Worm (Caenorhabditis elegans) whole organism, young adult: ENCODE data around the gene C05D11.5.
A peak's percentile ranks its signal among the peaks of the same experiment; 100 is the strongest.

Source experiments
- B0035.1 ChIP-seq: sonication (generic microtip); optimal IDR thresholded peaks from 2 replicates; lab custom pipeline; 2016; ENCODE audit warnings: missing genetic modification characterization, mild to moderate bottlenecking, missing compliant biosample characterization, missing genotype, missing genetic modification reagents
- C06A6.2 ChIP-seq: fragments of 200-800 bp; sonication (Bioruptor generic); conservative IDR thresholded peaks from 2 replicates; pipeline ENCODE4 v1.3.6; 2022; ENCODE audit warnings: missing genetic modification characterization, missing compliant biosample characterization
- D2030.7 ChIP-seq: fragments of 200-800 bp; sonication (Bioruptor generic); IDR thresholded peaks from 2 replicates; pipeline ENCODE4 v1.3.6; 2022; ENCODE audit warnings: missing genetic modification reagents, missing genetic modification characterization, missing compliant biosample characterization
- F23B12.7 ChIP-seq: sonication (generic microtip); optimal IDR thresholded peaks from 2 replicates; lab custom pipeline; 2017; ENCODE audit warnings: missing genetic modification characterization, mild to moderate bottlenecking, missing compliant biosample characterization, antibody characterized with exemption, moderate library complexity; ENCODE audit not compliant: insufficient read depth
- F39B2.1 ChIP-seq: fragments of 200-800 bp; sonication (Bioruptor generic); IDR thresholded peaks from 2 replicates; pipeline ENCODE4 v1.3.6; 2022; ENCODE audit warnings: missing genetic modification reagents, missing genetic modification characterization, missing compliant biosample characterization
- F49E8.2 ChIP-seq: sonication (generic microtip); optimal IDR thresholded peaks from 3 replicates; lab custom pipeline; 2017; ENCODE audit warnings: missing genetic modification characterization, mild to moderate bottlenecking, missing compliant biosample characterization, antibody characterized with exemption, moderate library complexity; ENCODE audit not compliant: insufficient read depth
- F52B5.7 ChIP-seq: sonication (generic microtip); optimal IDR thresholded peaks from 2 replicates; lab custom pipeline; 2016; ENCODE audit warnings: mild to moderate bottlenecking, missing genetic modification characterization, missing compliant biosample characterization
- Y53G8AR.9 ChIP-seq: fragments of 200-800 bp; sonication (Bioruptor generic); conservative IDR thresholded peaks from 2 replicates; pipeline ENCODE4 v1.3.6; 2022; ENCODE audit warnings: missing genetic modification reagents, missing genetic modification characterization, missing compliant biosample characterization
- ZK185.1 ChIP-seq: sonication (generic microtip); optimal IDR thresholded peaks from 2 replicates; lab custom pipeline; 2016; ENCODE audit warnings: mild to moderate bottlenecking, missing genetic modification characterization, missing compliant biosample characterization; ENCODE audit not compliant: poor library complexity, severe bottlenecking
- akir-1 ChIP-seq: fragments of 200-800 bp; sonication (Bioruptor generic); optimal IDR thresholded peaks from 2 replicates; lab custom pipeline; 2018; ENCODE audit warnings: mild to moderate bottlenecking, missing genetic modification characterization, moderate library complexity, missing compliant biosample characterization
- ama-1 ChIP-seq, 3 experiments: fragments of 150-350 bp in 1 of 3; sonication (generic microtip) in 2 of 3; optimal IDR thresholded peaks; 2 replicates each; lab custom pipeline; 2014 to 2018; ENCODE audit warnings: missing biosample characterization in 2 of 3, missing genetic modification characterization in 2 of 3, missing genetic modification reagents in 2 of 3
- attf-3 ChIP-seq: fragments of 200-800 bp; sonication (Bioruptor generic); conservative IDR thresholded peaks from 2 replicates; pipeline ENCODE4 v1.3.6; 2022; ENCODE audit warnings: missing genetic modification reagents, missing genetic modification characterization, missing compliant biosample characterization
- cebp-1 ChIP-seq, 2 experiments: fragments of 200-800 bp in 1 of 2; sonication (Bioruptor generic) in 1 of 2; sonication (generic microtip) in 1 of 2; IDR thresholded peaks in 1 of 2; optimal IDR thresholded peaks in 1 of 2; 2 replicates each; pipeline versions ENCODE4 v1.3.6 to Lab custom; 2017 to 2022; ENCODE audit warnings: missing compliant biosample characterization in 2 of 2, missing genetic modification characterization in 2 of 2, mild to moderate bottlenecking in 1 of 2, missing genetic modification reagents in 1 of 2, moderate library complexity in 1 of 2
- ceh-58 ChIP-seq: fragments of 200-800 bp; sonication (Bioruptor generic); IDR thresholded peaks from 2 replicates; pipeline ENCODE4 v1.3.6; 2022; ENCODE audit warnings: missing genetic modification characterization, missing compliant biosample characterization
- ceh-79 ChIP-seq: sonication (generic microtip); optimal IDR thresholded peaks from 2 replicates; lab custom pipeline; 2017; ENCODE audit warnings: mild to moderate bottlenecking, missing genetic modification characterization, missing compliant biosample characterization
- ceh-91 ChIP-seq: fragments of 200-800 bp; sonication (Bioruptor generic); IDR thresholded peaks from 2 replicates; pipeline ENCODE4 v1.3.6; 2022; ENCODE audit warnings: missing genetic modification reagents, missing genetic modification characterization, missing compliant biosample characterization
- die-1 ChIP-seq: sonication (generic microtip); optimal IDR thresholded peaks from 2 replicates; lab custom pipeline; 2016; ENCODE audit warnings: missing genotype, mild to moderate bottlenecking, missing genetic modification characterization, missing compliant biosample characterization
- dpl-1 ChIP-seq: fragments of 150-350 bp; optimal IDR thresholded peaks from 2 replicates; lab custom pipeline; 2014; ENCODE audit warnings: missing biosample characterization, missing genetic modification reagents, missing genetic modification characterization
- gei-17 ChIP-seq: fragments of 200-800 bp; sonication (Bioruptor generic); optimal IDR thresholded peaks from 2 replicates; lab custom pipeline; 2018; ENCODE audit warnings: mild to moderate bottlenecking, missing genetic modification characterization, missing compliant biosample characterization
- hlh-12 ChIP-seq: sonication (generic microtip); optimal IDR thresholded peaks from 2 replicates; lab custom pipeline; 2016; ENCODE audit warnings: missing genetic modification characterization, missing compliant biosample characterization
- hsf-1 ChIP-seq: fragments of 200-800 bp; sonication (Bioruptor generic); IDR thresholded peaks from 2 replicates; pipeline ENCODE4 v1.3.6; 2022; ENCODE audit warnings: missing genetic modification reagents, missing genetic modification characterization, missing compliant biosample characterization
- lin-40 ChIP-seq: sonication (generic microtip); optimal IDR thresholded peaks from 2 replicates; lab custom pipeline; 2016; ENCODE audit warnings: missing genetic modification characterization, mild to moderate bottlenecking, missing compliant biosample characterization, missing genotype, missing genetic modification reagents
- lin-54 ChIP-seq: fragments of 200-800 bp; sonication (Bioruptor generic); optimal IDR thresholded peaks from 2 replicates; lab custom pipeline; 2018; ENCODE audit warnings: mild to moderate bottlenecking, missing genetic modification characterization, missing compliant biosample characterization
- lsy-27 ChIP-seq: sonication (generic microtip); optimal IDR thresholded peaks from 2 replicates; lab custom pipeline; 2017; ENCODE audit warnings: missing genetic modification characterization, mild to moderate bottlenecking, missing compliant biosample characterization, antibody characterized with exemption, missing genotype, borderline replicate concordance; ENCODE audit not compliant: insufficient read depth
- madf-3 ChIP-seq: fragments of 200-800 bp; sonication (Bioruptor generic); IDR thresholded peaks from 2 replicates; pipeline ENCODE4 v1.3.6; 2022; ENCODE audit warnings: missing genetic modification reagents, missing genetic modification characterization, missing compliant biosample characterization
- madf-6 ChIP-seq: fragments of 200-800 bp; sonication (Bioruptor generic); IDR thresholded peaks from 2 replicates; pipeline ENCODE4 v1.3.6; 2022; ENCODE audit warnings: missing genetic modification reagents, missing genetic modification characterization, missing compliant biosample characterization
- nfyb-1 ChIP-seq: fragments of 200-800 bp; sonication (Bioruptor generic); IDR thresholded peaks from 2 replicates; pipeline ENCODE4 v1.3.6; 2022; ENCODE audit warnings: missing genetic modification reagents, missing genetic modification characterization, missing compliant biosample characterization
- nhr-27 ChIP-seq: fragments of 200-800 bp; sonication (Bioruptor generic); optimal IDR thresholded peaks from 2 replicates; lab custom pipeline; 2018; ENCODE audit warnings: mild to moderate bottlenecking, missing genetic modification characterization, moderate library complexity, missing compliant biosample characterization
- nhr-80 ChIP-seq: sonication (generic microtip); optimal IDR thresholded peaks from 2 replicates; lab custom pipeline; 2016; ENCODE audit warnings: missing genetic modification characterization, missing compliant biosample characterization
- pbrm-1 ChIP-seq: fragments of 200-800 bp; sonication (Bioruptor generic); IDR thresholded peaks from 2 replicates; pipeline ENCODE4 v1.3.6; 2022; ENCODE audit warnings: missing genetic modification reagents, missing genetic modification characterization, missing compliant biosample characterization
- pha-4 ChIP-seq: fragments of 150-350 bp; sonication (generic microtip); optimal IDR thresholded peaks from 2 replicates; lab custom pipeline; 2014; ENCODE audit warnings: missing biosample characterization, missing genetic modification reagents, missing genetic modification characterization
- rcor-1 ChIP-seq: fragments of 200-800 bp; sonication (Bioruptor generic); IDR thresholded peaks from 2 replicates; pipeline ENCODE4 v1.3.6; 2022; ENCODE audit warnings: missing genetic modification reagents, missing genetic modification characterization, missing compliant biosample characterization
- rpc-1 ChIP-seq, 2 experiments: fragments of 150-350 bp in 1 of 2; sonication (generic microtip) in 1 of 2; optimal IDR thresholded peaks; 2 replicates each; lab custom pipeline; 2014 to 2018; ENCODE audit warnings: missing biosample characterization in 1 of 2, missing genetic modification characterization in 1 of 2, missing genetic modification reagents in 1 of 2, missing genotype in 1 of 2
- snpc-1.3 ChIP-seq: sonication (generic microtip); optimal IDR thresholded peaks from 2 replicates; lab custom pipeline; 2017; ENCODE audit warnings: missing genetic modification characterization, mild to moderate bottlenecking, missing compliant biosample characterization, antibody characterized with exemption, moderate library complexity, missing genotype, missing genetic modification reagents; ENCODE audit not compliant: insufficient read depth
- somi-1 ChIP-seq: fragments of 200-800 bp; sonication (Bioruptor generic); optimal IDR thresholded peaks from 2 replicates; lab custom pipeline; 2018; ENCODE audit warnings: mild to moderate bottlenecking, missing genetic modification characterization, missing compliant biosample characterization
- tbp1 ChIP-seq: fragments of 200-800 bp; sonication (Bioruptor generic); optimal IDR thresholded peaks from 2 replicates; lab custom pipeline; 2018; ENCODE audit warnings: mild to moderate bottlenecking, missing genetic modification characterization, missing compliant biosample characterization
- tlf-1 ChIP-seq: fragments of 200-800 bp; sonication (Bioruptor generic); optimal IDR thresholded peaks from 2 replicates; lab custom pipeline; 2018; ENCODE audit warnings: mild to moderate bottlenecking, missing genetic modification characterization, missing compliant biosample characterization
- zim-3 ChIP-seq: sonication (generic microtip); optimal IDR thresholded peaks from 2 replicates; lab custom pipeline; 2017; ENCODE audit warnings: mild to moderate bottlenecking, missing genetic modification characterization, moderate library complexity, missing compliant biosample characterization
- ztf-18 ChIP-seq: sonication (generic microtip); optimal IDR thresholded peaks from 2 replicates; lab custom pipeline; 2016; ENCODE audit warnings: missing genotype, mild to moderate bottlenecking, missing genetic modification characterization, missing compliant biosample characterization
- ztf-25 ChIP-seq: fragments of 200-800 bp; sonication (Bioruptor generic); IDR thresholded peaks from 2 replicates; pipeline ENCODE4 v1.3.6; 2022; ENCODE audit warnings: missing genetic modification reagents, missing genetic modification characterization, missing compliant biosample characterization
- ztf-26 ChIP-seq: sonication (generic microtip); optimal IDR thresholded peaks from 2 replicates; lab custom pipeline; 2017; ENCODE audit warnings: missing genetic modification characterization, missing compliant biosample characterization
- ztf-28 ChIP-seq: fragments of 200-800 bp; sonication (Bioruptor generic); IDR thresholded peaks from 2 replicates; pipeline ENCODE4 v1.3.6; 2022; ENCODE audit warnings: missing genetic modification reagents, missing genetic modification characterization, missing compliant biosample characterization
- ztf-6 ChIP-seq: fragments of 200-800 bp; sonication (Bioruptor generic); IDR thresholded peaks from 2 replicates; pipeline ENCODE4 v1.3.6; 2022; ENCODE audit warnings: missing genetic modification reagents, missing genetic modification characterization, missing compliant biosample characterization

C05D11.5 gene

DNA sequence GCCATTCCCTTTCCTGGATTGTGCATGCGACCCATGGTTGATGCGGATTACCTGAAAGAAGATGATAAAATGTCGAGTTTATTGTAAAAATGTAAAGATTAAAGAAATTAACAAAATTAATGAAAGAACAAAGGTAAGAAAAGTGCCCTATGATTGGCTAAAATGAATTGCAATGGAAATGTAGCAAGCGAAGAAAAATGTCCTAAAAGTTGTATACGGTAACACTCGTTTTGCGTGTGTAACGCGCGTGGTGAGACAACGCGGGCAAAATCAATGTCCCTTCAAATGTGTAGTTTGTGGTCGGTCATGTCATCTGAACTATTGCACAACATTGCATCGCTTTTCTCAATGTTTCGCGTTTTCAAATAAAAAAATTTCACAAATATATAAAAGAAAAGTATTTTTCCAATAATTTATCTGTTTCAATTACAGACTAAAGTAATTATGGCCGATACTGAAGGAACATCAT lies 36.8 kb downstream of the C05D11.5 start, which contains the start of the genes rps-13 and nfx-1 (continued):
- TF ChIP-seq lin-40 (tag; lab: Kevin White, UChicago), result peak; percentile 45
- TF ChIP-seq hlh-12, result no peak
- peak; percentile 71 for TF ChIP-seq ZK185.1 (tag; lab: Kevin White, UChicago)
- TF ChIP-seq dpl-1 (GFP tag; lab: Kevin White, UChicago), result peak; percentile 32
- TF ChIP-seq snpc-1.3, result peak; percentile 69
- peak; percentile 40 for TF ChIP-seq nhr-80 (tag; lab: Kevin White, UChicago)
- no peak for TF ChIP-seq Y53G8AR.9 (GFP tag; lab: Robert Waterston, UW)
- TF ChIP-seq zim-3, result no peak
- TF ChIP-seq ztf-28 (GFP tag; lab: Robert Waterston, UW), result no peak
- no peak for TF ChIP-seq ama-1 (optimal IDR thresholded peaks at IDR 0.05; lab: Kevin White, UChicago)
- TF ChIP-seq ama-1 (GFP tag; optimal IDR thresholded peaks at IDR 0.05; lab: Kevin White, UChicago), result peak in 1 of 2 experiments; percentile 24
- peak; percentile 44 for TF ChIP-seq F49E8.2 (tag; lab: Kevin White, UChicago)
- no peak for TF ChIP-seq somi-1 (GFP tag; lab: Kevin White, UChicago)
- no peak for TF ChIP-seq akir-1 (GFP tag; lab: Kevin White, UChicago)
- TF ChIP-seq pha-4 (tag; lab: Kevin White, UChicago), result no peak

DNA sequence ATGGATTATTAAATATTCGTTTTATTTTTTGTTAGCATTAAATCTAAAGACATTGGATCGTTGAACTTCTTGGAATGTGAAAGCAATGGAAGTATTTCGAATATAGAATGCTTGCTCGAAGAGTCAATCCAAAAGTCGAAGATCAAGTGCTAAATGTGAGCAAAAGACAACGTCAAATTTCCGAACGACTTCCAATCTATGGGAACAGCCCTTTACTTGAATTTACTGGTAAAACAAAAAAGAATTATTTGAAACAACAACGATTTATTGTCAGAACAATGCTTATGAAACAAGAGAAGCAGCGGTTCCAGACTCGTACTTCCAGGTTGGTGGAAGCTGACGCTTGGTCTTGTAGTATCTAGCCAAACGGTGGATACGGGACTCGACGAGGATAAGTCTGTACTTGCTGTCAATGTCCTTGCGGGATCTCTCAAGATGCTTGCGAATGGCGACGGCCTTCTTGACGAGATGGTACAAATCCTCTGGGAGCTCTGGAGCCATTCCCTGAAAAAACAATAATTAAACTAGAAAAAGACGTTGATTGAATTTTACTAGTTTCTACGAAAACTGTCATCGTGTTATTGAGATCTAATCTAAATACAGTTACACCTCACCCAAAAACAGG lies 37.9 kb downstream of the C05D11.5 start:
- TF ChIP-seq cebp-1 (GFP tag; IDR thresholded peaks at IDR 0.05; lab: Robert Waterston, UW) (no peak), cebp-1 (tag; optimal IDR thresholded peaks at IDR 0.05; lab: Kevin White, UChicago) (peak; percentile 65), hsf-1 (GFP tag; lab: Robert Waterston, UW) (peak; percentile 73), F49E8.2 (tag; lab: Kevin White, UChicago) (peak; percentile 97), nhr-27 (tag; lab: Kevin White, UChicago) (no peak), F52B5.7 (tag; lab: Kevin White, UChicago) (peak; percentile 43), ceh-79 (tag; lab: Kevin White, UChicago) (peak; percentile 36), B0035.1 (no peak), ceh-91 (GFP tag; lab: Robert Waterston, UW) (0 out of 2 replicates have a peak, but pooled peaks have one; percentile 20), pbrm-1 (GFP tag; lab: Robert Waterston, UW) (peak; percentile 57; the same call in 1 of the 2 replicates), madf-3 (GFP tag; lab: Robert Waterston, UW) (peak; percentile 63), lin-54 (GFP tag; lab: Kevin White, UChicago) (peak; percentile 73), attf-3 (GFP tag; lab: Robert Waterston, UW) (0 out of 2 replicates have a peak, but pooled peaks have one; percentile 18), gei-17 (GFP tag; lab: Kevin White, UChicago) (no peak), D2030.7 (GFP tag; lab: Robert Waterston, UW) (peak; percentile 58), ztf-6 (GFP tag; lab: Robert Waterston, UW) (no peak), rcor-1 (GFP tag; lab: Robert Waterston, UW) (peak; percentile 53; the same call in 1 of the 2 replicates), madf-6 (GFP tag; lab: Robert Waterston, UW) (peak; percentile 77), somi-1 (GFP tag; lab: Kevin White, UChicago) (peak; percentile 38), rpc-1 (optimal IDR thresholded peaks at IDR 0.05; lab: Kevin White, UChicago) (no peak), rpc-1 (tag; optimal IDR thresholded peaks at IDR 0.05; lab: Kevin White, UChicago) (peak; percentile 11), tbp1 (peak; percentile 60), lsy-27 (tag; lab: Kevin White, UChicago) (no peak), ztf-26 (tag; lab: Kevin White, UChicago) (no peak), die-1 (peak; percentile 76), ztf-25 (GFP tag; lab: Robert Waterston, UW) (no peak), ztf-18 (peak; percentile 35), F23B12.7 (tag; lab: Kevin White, UChicago) (peak; percentile 62), F39B2.1 (peak; percentile 3; the same call in 1 of the 2 replicates), ceh-58 (GFP tag; lab: Robert Waterston, UW) (no peak), Y53G8AR.9 (GFP tag; lab: Robert Waterston, UW) (peak; percentile 86), tlf-1 (GFP tag; lab: Kevin White, UChicago) (peak; percentile 88), C06A6.2 (GFP tag; lab: Robert Waterston, UW) (no peak), nfyb-1 (GFP tag; lab: Robert Waterston, UW) (peak; percentile 86)
